Fruit fly (Drosophila melanogaster): ENCODE measurements around the gene CG12237.

The CG12237 gene

dm6 chrX:19605915-19606314, 36.8 kb downstream of the CG12237 start (continued):
- TF ChIP-seq CG12744 (GFP tag; optimal IDR thresholded peaks at IDR 0.05) (no peak), cg (GFP tag; optimal IDR thresholded peaks at IDR 0.05) (peak; percentile 23), ken (GFP tag; IDR thresholded peaks at IDR 0.05) (no peak), cad (GFP tag; optimal IDR thresholded peaks at IDR 0.05) (no peak), CG9609 (GFP tag; optimal IDR thresholded peaks at IDR 0.05) (no peak), CG12659 (GFP tag; optimal IDR thresholded peaks at IDR 0.05) (no peak), MESR4 (GFP tag; optimal IDR thresholded peaks at IDR 0.05) (no peak), NC2α (GFP tag; optimal IDR thresholded peaks at IDR 0.05) (no peak), Poxn (GFP tag; IDR thresholded peaks at IDR 0.05) (no peak), cwo (GFP tag; optimal IDR thresholded peaks at IDR 0.05) (peak; percentile 76), jumu (GFP tag; optimal IDR thresholded peaks at IDR 0.05) (no peak), Oaz (GFP tag; IDR thresholded peaks at IDR 0.05) (no peak), BtbVII (GFP tag; optimal IDR thresholded peaks at IDR 0.05) (no peak), Hmr (GFP tag; optimal IDR thresholded peaks at IDR 0.05) (no peak), B-H1 (GFP tag; IDR thresholded peaks at IDR 0.05) (no peak), CG12219 (GFP tag; optimal IDR thresholded peaks at IDR 0.05) (no peak), CG4854 (GFP tag; optimal IDR thresholded peaks at IDR 0.05) (no peak), kah (GFP tag; optimal IDR thresholded peaks at IDR 0.05) (peak; percentile 42), Taf1 (GFP tag; IDR thresholded peaks at IDR 0.05) (no peak), grn (GFP tag; optimal IDR thresholded peaks at IDR 0.05) (no peak), dysf (GFP tag; IDR thresholded peaks at IDR 0.05) (no peak), hbn (GFP tag; IDR thresholded peaks at IDR 0.05; ENCODE audit: partially characterized antibody) (no peak), HmgZ (tag; optimal IDR thresholded peaks at IDR 0.05) (no peak), CG3065 (GFP tag; optimal IDR thresholded peaks at IDR 0.05) (no peak), Trl (optimal IDR thresholded peaks at IDR 0.05) (no peak), Trl (GFP tag; optimal IDR thresholded peaks at IDR 0.05) (no peak), Dfd (GFP tag; optimal IDR thresholded peaks at IDR 0.05) (no peak), chn (GFP tag; optimal IDR thresholded peaks at IDR 0.05) (no peak), GATAe (GFP tag; conservative IDR thresholded peaks at IDR 0.05) (no peak)

DNA sequence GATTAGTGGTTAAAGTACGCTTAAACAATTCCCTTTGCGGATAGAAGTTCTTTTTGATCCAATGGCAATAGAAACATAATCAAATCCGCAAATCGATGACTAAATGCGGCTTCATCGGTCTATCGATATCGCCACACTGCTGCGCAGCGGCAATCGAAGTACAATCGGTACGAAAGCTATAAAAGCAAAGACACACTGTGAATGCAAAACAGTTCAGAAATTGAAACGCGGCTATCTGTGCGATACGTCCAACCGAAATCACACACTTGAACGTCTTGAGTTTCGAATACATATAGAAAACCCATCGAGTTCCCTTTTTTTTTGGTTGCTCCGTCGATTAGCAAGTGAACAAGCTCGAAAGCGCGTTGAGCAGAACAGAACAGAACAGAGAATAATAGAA, 37.7 kb downstream of the CG12237 start, which contains the start of gene CG14207:
Gene CG14207 (plus strand): TSS at position 203 of the 400 bp plus-strand sequence.
- TF ChIP-seq CG18619 (GFP tag; optimal IDR thresholded peaks at IDR 0.05): no peak
- TF ChIP-seq ab (GFP tag; optimal IDR thresholded peaks at IDR 0.05): no peak
- no peak for TF ChIP-seq twi (tag; optimal IDR thresholded peaks at IDR 0.05)
- no peak for TF ChIP-seq mam (GFP tag; optimal IDR thresholded peaks at IDR 0.05)
- TF ChIP-seq CG15696 (tag; optimal IDR thresholded peaks at IDR 0.05): no peak
- TF ChIP-seq CG7928 (GFP tag; optimal IDR thresholded peaks at IDR 0.05): no peak
- TF ChIP-seq CG13624 (GFP tag; optimal IDR thresholded peaks at IDR 0.05): peak; percentile 56
- TF ChIP-seq B-H1 (GFP tag; IDR thresholded peaks at IDR 0.05): no peak
- TF ChIP-seq CG9932 (GFP tag; IDR thresholded peaks at IDR 0.05): peak; percentile 29; the same call in 1 of the 2 replicates
- peak; percentile 4 for TF ChIP-seq sd (tag; optimal IDR thresholded peaks at IDR 0.05)
- TF ChIP-seq NK7.1 (GFP tag; optimal IDR thresholded peaks at IDR 0.05): no peak
- TF ChIP-seq CG11695 (GFP tag; IDR thresholded peaks at IDR 0.05): peak; percentile 22; the same call in 1 of the 3 replicates
- peak; percentile 65 for TF ChIP-seq vnd (GFP tag; IDR thresholded peaks at IDR 0.05; ENCODE audit: partially characterized antibody)
- TF ChIP-seq sr (GFP tag; IDR thresholded peaks at IDR 0.05): 0 out of 3 replicates have a peak, but pooled peaks have one; percentile 12
- TF ChIP-seq CG15073 (GFP tag; optimal IDR thresholded peaks at IDR 0.05): no peak
- TF ChIP-seq CG10543 (GFP tag; optimal IDR thresholded peaks at IDR 0.05): peak; percentile 40
- no peak for TF ChIP-seq slou (GFP tag; optimal IDR thresholded peaks at IDR 0.05)
- no peak for TF ChIP-seq bab2 (GFP tag; optimal IDR thresholded peaks at IDR 0.05)
- no peak for TF ChIP-seq Hsf (GFP tag; optimal IDR thresholded peaks at IDR 0.05)
- no peak for TF ChIP-seq CG8944 (GFP tag; optimal IDR thresholded peaks at IDR 0.05)
- no peak for TF ChIP-seq oc (tag; optimal IDR thresholded peaks at IDR 0.05)
- peak; percentile 82 for TF ChIP-seq CG6791 (GFP tag; IDR thresholded peaks at IDR 0.05; ENCODE audit: partially characterized antibody)
- no peak for TF ChIP-seq CG2120 (GFP tag; optimal IDR thresholded peaks at IDR 0.05)
- TF ChIP-seq Ptx1 (GFP tag; IDR thresholded peaks at IDR 0.05): no peak
- peak; percentile 26 for TF ChIP-seq CG7987 (GFP tag; optimal IDR thresholded peaks at IDR 0.05)
- TF ChIP-seq CG18011 (GFP tag; optimal IDR thresholded peaks at IDR 0.05): no peak

All from whole organism, embryonic.